Fruit fly (Drosophila melanogaster) whole organism, embryonic: ENCODE measurements around the gene CG14410.

ENCODE experiments used
- B-H2 ChIP-seq: fragments of 200-800 bp; sonication (Bioruptor generic); optimal IDR thresholded peaks from 2 replicates; lab custom pipeline; 2018; ENCODE audit warnings: missing biosample characterization, mild to moderate bottlenecking, missing genetic modification characterization
- Bgb ChIP-seq: fragments of 200-800 bp; sonication (Bioruptor generic); IDR thresholded peaks from 2 replicates; pipeline ENCODE4 v1.3.6; 2022; ENCODE audit warnings: missing biosample characterization, missing genetic modification characterization; ENCODE audit not compliant: partially characterized antibody
- Blimp-1 ChIP-seq: fragments of 200-800 bp; sonication (Bioruptor generic); optimal IDR thresholded peaks from 3 replicates; lab custom pipeline; 2018; ENCODE audit warnings: missing biosample characterization, missing genetic modification characterization, mild to moderate bottlenecking, moderate library complexity, missing genetic modification reagents
- C15 ChIP-seq: fragments of 200-800 bp; sonication (Bioruptor generic); IDR thresholded peaks from 3 replicates; pipeline ENCODE4 v1.3.6; 2022; ENCODE audit warnings: missing biosample characterization, missing genetic modification characterization
- CG10147 ChIP-seq: fragments of 200-800 bp; sonication (Bioruptor generic); optimal IDR thresholded peaks from 2 replicates; lab custom pipeline; 2019; ENCODE audit warnings: missing biosample characterization, mild to moderate bottlenecking, missing genetic modification characterization, moderate library complexity
- CG10462 ChIP-seq: fragments of 200-800 bp; sonication (Bioruptor generic); optimal IDR thresholded peaks from 2 replicates; lab custom pipeline; 2016; ENCODE audit warnings: missing biosample characterization, missing genetic modification characterization
- CG12299 ChIP-seq: fragments of 200-800 bp; sonication (Bioruptor generic); optimal IDR thresholded peaks from 2 replicates; lab custom pipeline; 2018; ENCODE audit warnings: missing biosample characterization, mild to moderate bottlenecking, missing genetic modification characterization
- CG12391 ChIP-seq: fragments of 200-800 bp; sonication (Bioruptor generic); optimal IDR thresholded peaks from 3 replicates; lab custom pipeline; 2018; ENCODE audit warnings: missing biosample characterization, mild to moderate bottlenecking, missing genetic modification characterization, moderate library complexity
- CG13775 ChIP-seq: fragments of 200-800 bp; sonication (Bioruptor generic); optimal IDR thresholded peaks from 3 replicates; lab custom pipeline; 2017; ENCODE audit warnings: missing biosample characterization, mild to moderate bottlenecking, missing genetic modification characterization
- CG15479 ChIP-seq: fragments of 200-800 bp; sonication (Bioruptor generic); optimal IDR thresholded peaks from 3 replicates; lab custom pipeline; 2019; ENCODE audit warnings: missing biosample characterization, mild to moderate bottlenecking, missing genetic modification characterization, moderate library complexity
- CG16815 ChIP-seq: fragments of 200-800 bp; sonication (Bioruptor generic); optimal IDR thresholded peaks from 3 replicates; lab custom pipeline; 2017; ENCODE audit warnings: missing biosample characterization, mild to moderate bottlenecking, missing genetic modification characterization
- CG17359 ChIP-seq: fragments of 200-800 bp; sonication (Bioruptor generic); optimal IDR thresholded peaks from 3 replicates; lab custom pipeline; 2018; ENCODE audit warnings: missing biosample characterization, mild to moderate bottlenecking, missing genetic modification characterization, moderate library complexity
- CG17612 ChIP-seq: fragments of 200-800 bp; sonication (Bioruptor generic); IDR thresholded peaks from 2 replicates; pipeline ENCODE4 v1.3.6; 2022; ENCODE audit warnings: missing biosample characterization, missing genetic modification characterization
- CG2712 ChIP-seq: fragments of 200-800 bp; optimal IDR thresholded peaks from 3 replicates; lab custom pipeline; 2019; ENCODE audit warnings: missing biosample characterization, mild to moderate bottlenecking, missing genetic modification characterization, moderate library complexity
- CG3281 ChIP-seq: fragments of 200-800 bp; sonication (Bioruptor generic); optimal IDR thresholded peaks from 3 replicates; lab custom pipeline; 2017; ENCODE audit warnings: missing biosample characterization, mild to moderate bottlenecking, missing genetic modification characterization
- CG6272 ChIP-seq: fragments of 200-800 bp; sonication (Bioruptor generic); IDR thresholded peaks from 2 replicates; pipeline ENCODE4 v1.3.6; 2022; ENCODE audit warnings: missing biosample characterization, missing genetic modification characterization
- CG7786 ChIP-seq: fragments of 200-800 bp; sonication (Bioruptor generic); optimal IDR thresholded peaks from 2 replicates; lab custom pipeline; 2016; ENCODE audit warnings: missing biosample characterization, missing genetic modification characterization
- CG7987 ChIP-seq: fragments of 200-800 bp; sonication (Bioruptor generic); optimal IDR thresholded peaks from 2 replicates; lab custom pipeline; 2018; ENCODE audit warnings: missing biosample characterization, mild to moderate bottlenecking, missing genetic modification characterization, moderate library complexity
- CG8944 ChIP-seq: fragments of 200-800 bp; sonication (Bioruptor generic); optimal IDR thresholded peaks from 3 replicates; lab custom pipeline; 2016; ENCODE audit warnings: missing biosample characterization, missing genetic modification characterization
- CG9727 ChIP-seq: fragments of 200-800 bp; sonication (Bioruptor generic); optimal IDR thresholded peaks from 3 replicates; lab custom pipeline; 2017; ENCODE audit warnings: missing biosample characterization, mild to moderate bottlenecking, missing genetic modification characterization
- CkIIα-i1 ChIP-seq: fragments of 200-800 bp; sonication (Bioruptor generic); IDR thresholded peaks from 2 replicates; pipeline ENCODE4 v1.3.6; 2022; ENCODE audit warnings: missing biosample characterization, missing genetic modification characterization
- D19B ChIP-seq: fragments of 200-800 bp; sonication (Bioruptor generic); optimal IDR thresholded peaks from 2 replicates; lab custom pipeline; 2017; ENCODE audit warnings: missing biosample characterization, mild to moderate bottlenecking, missing genetic modification characterization
- H2.0 ChIP-seq: fragments of 200-800 bp; sonication (Bioruptor generic); IDR thresholded peaks from 2 replicates; pipeline ENCODE4 v1.3.6; 2022; ENCODE audit warnings: missing biosample characterization, missing genetic modification characterization
- HLH4C ChIP-seq: fragments of 200-800 bp; sonication (Bioruptor generic); IDR thresholded peaks from 3 replicates; pipeline ENCODE4 v1.3.6; 2022; ENCODE audit warnings: missing biosample characterization, missing genetic modification characterization; ENCODE audit not compliant: partially characterized antibody
- Hr39 ChIP-seq: fragments of >200 bp; optimal IDR thresholded peaks from 2 replicates; lab custom pipeline; 2017
- Hr78 ChIP-seq, 2 experiments: fragments of 200-800 bp in 1 of 2; fragments of >200 bp in 1 of 2; sonication (Bioruptor generic) in 1 of 2; optimal IDR thresholded peaks; 2 replicates each; lab custom pipeline; 2017 to 2019; ENCODE audit warnings: missing biosample characterization in 2 of 2, missing genetic modification characterization in 2 of 2, mild to moderate bottlenecking in 1 of 2, moderate library complexity in 1 of 2
- NFAT ChIP-seq: fragments of 200-800 bp; sonication (Bioruptor generic); IDR thresholded peaks from 2 replicates; pipeline ENCODE4 v1.3.6; 2022; ENCODE audit warnings: missing biosample characterization, missing genetic modification characterization
- PHDP ChIP-seq: fragments of 200-800 bp; sonication (Bioruptor generic); optimal IDR thresholded peaks from 3 replicates; lab custom pipeline; 2018; ENCODE audit warnings: missing biosample characterization, mild to moderate bottlenecking, missing genetic modification characterization, moderate library complexity
- Ptx1 ChIP-seq: fragments of 200-800 bp; sonication (Bioruptor generic); IDR thresholded peaks from 2 replicates; pipeline ENCODE4 v1.3.6; 2022; ENCODE audit warnings: missing biosample characterization, missing genetic modification characterization
- Rx ChIP-seq: fragments of 200-800 bp; sonication (Bioruptor generic); IDR thresholded peaks from 2 replicates; pipeline ENCODE4 v1.3.6; 2022; ENCODE audit warnings: missing biosample characterization, missing genetic modification characterization
- Sox100B ChIP-seq: fragments of 200-800 bp; sonication (Bioruptor generic); optimal IDR thresholded peaks from 3 replicates; lab custom pipeline; 2018; ENCODE audit warnings: missing biosample characterization, mild to moderate bottlenecking, missing genetic modification characterization
- Sox102F ChIP-seq: fragments of 200-800 bp; sonication (Bioruptor generic); optimal IDR thresholded peaks from 2 replicates; lab custom pipeline; 2018; ENCODE audit warnings: missing biosample characterization, mild to moderate bottlenecking, missing genetic modification characterization, moderate library complexity
- TFAM ChIP-seq: fragments of 200-800 bp; sonication (Bioruptor generic); optimal IDR thresholded peaks from 2 replicates; lab custom pipeline; 2017; ENCODE audit warnings: missing biosample characterization, missing genetic modification characterization, inconsistent platforms
- Taf1 ChIP-seq: fragments of 200-800 bp; sonication (Bioruptor generic); IDR thresholded peaks from 2 replicates; pipeline ENCODE4 v1.3.6; 2022; ENCODE audit warnings: missing biosample characterization, missing genetic modification characterization
- az2 ChIP-seq: fragments of 200-800 bp; sonication (Bioruptor generic); optimal IDR thresholded peaks from 3 replicates; lab custom pipeline; 2016; ENCODE audit warnings: missing biosample characterization, missing genetic modification characterization
- cg ChIP-seq: fragments of 200-800 bp; sonication (Bioruptor generic); optimal IDR thresholded peaks from 3 replicates; lab custom pipeline; 2019; ENCODE audit warnings: missing biosample characterization, mild to moderate bottlenecking, missing genetic modification characterization, moderate library complexity
- corto ChIP-seq: fragments of 200-800 bp; sonication (Bioruptor generic); optimal IDR thresholded peaks from 2 replicates; lab custom pipeline; 2016; ENCODE audit warnings: missing biosample characterization, mild to moderate bottlenecking, missing genetic modification characterization, moderate library complexity
- dmrt11E ChIP-seq: fragments of 200-800 bp; sonication (Bioruptor generic); optimal IDR thresholded peaks from 3 replicates; lab custom pipeline; 2018; ENCODE audit warnings: missing biosample characterization, mild to moderate bottlenecking, missing genetic modification characterization, moderate library complexity
- fu2 ChIP-seq: fragments of 200-800 bp; sonication (Bioruptor generic); optimal IDR thresholded peaks from 2 replicates; lab custom pipeline; 2016; ENCODE audit warnings: missing biosample characterization, missing genetic modification characterization
- jigr1 ChIP-seq: fragments of 200-800 bp; sonication (Bioruptor generic); IDR thresholded peaks from 3 replicates; pipeline ENCODE4 v1.3.6; 2022; ENCODE audit warnings: missing biosample characterization, missing genetic modification characterization
- jumu ChIP-seq: fragments of 200-800 bp; sonication (Bioruptor generic); optimal IDR thresholded peaks from 3 replicates; lab custom pipeline; 2016; ENCODE audit warnings: missing biosample characterization, missing genetic modification characterization
- klu ChIP-seq: fragments of 200-800 bp; sonication (Bioruptor generic); IDR thresholded peaks from 2 replicates; pipeline ENCODE4 v1.3.6; 2022; ENCODE audit warnings: missing biosample characterization, missing genetic modification characterization
- lbe ChIP-seq: fragments of 200-800 bp; sonication (Bioruptor generic); optimal IDR thresholded peaks from 2 replicates; lab custom pipeline; 2016; ENCODE audit warnings: missing biosample characterization, mild to moderate bottlenecking, missing genetic modification characterization
- lola ChIP-seq, 3 experiments: fragments of >200 bp in 2 of 3; fragments of 200-800 bp in 1 of 3; sonication (Bioruptor generic) in 1 of 3; optimal IDR thresholded peaks; 2 replicates each; lab custom pipeline; 2017 to 2019; ENCODE audit warnings: missing biosample characterization in 3 of 3, missing genetic modification characterization in 3 of 3, mild to moderate bottlenecking in 1 of 3, moderate library complexity in 1 of 3
- oc ChIP-seq: fragments of 200-800 bp; sonication (Bioruptor generic); optimal IDR thresholded peaks from 2 replicates; lab custom pipeline; 2018; ENCODE audit warnings: missing biosample characterization, mild to moderate bottlenecking, missing genetic modification characterization, moderate library complexity
- odd ChIP-seq: fragments of 200-800 bp; sonication (Bioruptor generic); optimal IDR thresholded peaks from 2 replicates; lab custom pipeline; 2017; ENCODE audit warnings: missing biosample characterization, mild to moderate bottlenecking, missing genetic modification characterization
- onecut ChIP-seq: fragments of 200-800 bp; sonication (Bioruptor generic); IDR thresholded peaks from 2 replicates; pipeline ENCODE4 v1.3.6; 2022; ENCODE audit warnings: missing biosample characterization, missing genetic modification characterization
- phol ChIP-seq: fragments of 200-800 bp; sonication (Bioruptor generic); optimal IDR thresholded peaks from 3 replicates; lab custom pipeline; 2018; ENCODE audit warnings: missing biosample characterization, mild to moderate bottlenecking, missing genetic modification characterization, moderate library complexity
- so ChIP-seq: fragments of 200-800 bp; sonication (Bioruptor generic); IDR thresholded peaks from 3 replicates; pipeline ENCODE4 v1.3.6; 2022; ENCODE audit warnings: missing biosample characterization, missing genetic modification characterization
- toy ChIP-seq: fragments of 200-800 bp; sonication (Bioruptor generic); IDR thresholded peaks from 2 replicates; pipeline ENCODE4 v1.3.6; 2022; ENCODE audit warnings: missing biosample characterization, missing genetic modification characterization
- tx ChIP-seq: fragments of 200-800 bp; sonication (Bioruptor generic); optimal IDR thresholded peaks from 2 replicates; lab custom pipeline; 2016; ENCODE audit warnings: missing biosample characterization, missing genetic modification characterization
- vvl ChIP-seq: fragments of 200-800 bp; sonication (Bioruptor generic); IDR thresholded peaks from 2 replicates; pipeline ENCODE4 v1.3.6; 2022; ENCODE audit warnings: missing biosample characterization, missing genetic modification characterization

The CG14410 gene

dm6 chrX:14810433-14810832 is 26.1 kb upstream of the CG14410 start (continued):
- TF ChIP-seq CG17359 (tag; lab: Kevin White, UChicago) (no peak), CG7786 (GFP tag; lab: Kevin White, UChicago) (no peak), D19B (GFP tag; lab: Kevin White, UChicago) (peak; percentile 83), CG17612 (no peak), jigr1 (GFP tag; lab: Robert Waterston, UW) (no peak), B-H2 (GFP tag; lab: Kevin White, UChicago) (no peak), Sox100B (GFP tag; lab: Kevin White, UChicago) (no peak), CG8944 (no peak), CG10462 (GFP tag; lab: Kevin White, UChicago) (no peak), CG7987 (GFP tag; lab: Kevin White, UChicago) (no peak), phol (tag; lab: Kevin White, UChicago) (peak; percentile 8), cg (GFP tag; lab: Kevin White, UChicago) (no peak), HLH4C (GFP tag; lab: Robert Waterston, UW) (no peak), Hr39 (lab: Kevin White, UChicago) (no peak), fu2 (GFP tag; lab: Kevin White, UChicago) (no peak), Rx (GFP tag; lab: Robert Waterston, UW) (no peak), CG12299 (no peak), PHDP (no peak), CG2712 (peak; percentile 37), tx (GFP tag; lab: Kevin White, UChicago) (no peak), Sox102F (GFP tag; lab: Kevin White, UChicago) (peak; percentile 9), CG9727 (no peak), az2 (GFP tag; lab: Kevin White, UChicago) (no peak), Bgb (GFP tag; lab: Robert Waterston, UW) (no peak), jumu (GFP tag; lab: Kevin White, UChicago) (no peak), CG10147 (GFP tag; lab: Kevin White, UChicago) (no peak), H2.0 (no peak), odd (GFP tag; lab: Kevin White, UChicago) (no peak), CG15479 (no peak), CG12391 (tag; lab: Kevin White, UChicago) (no peak), Hr78 (GFP tag; optimal IDR thresholded peaks at IDR 0.05; lab: Kevin White, UChicago) (peak in 1 of 2 experiments; percentile 19), NFAT (GFP tag; lab: Robert Waterston, UW) (no peak), C15 (no peak), CG16815 (no peak), lola (GFP tag; optimal IDR thresholded peaks at IDR 0.05; lab: Kevin White, UChicago) (no peak), Blimp-1 (GFP tag; lab: Kevin White, UChicago) (peak; percentile 13), dmrt11E (tag; lab: Kevin White, UChicago) (peak; percentile 8), corto (no peak), CkIIα-i1 (GFP tag; lab: Robert Waterston, UW) (no peak), lbe (GFP tag; lab: Kevin White, UChicago) (no peak), TFAM (GFP tag; lab: Kevin White, UChicago) (no peak), CG6272 (GFP tag; lab: Robert Waterston, UW) (no peak), so (no peak), Ptx1 (GFP tag; lab: Robert Waterston, UW) (no peak), klu (GFP tag; lab: Robert Waterston, UW) (no peak), oc (tag; lab: Kevin White, UChicago) (no peak), CG3281 (GFP tag; lab: Kevin White, UChicago) (no peak), vvl (peak; percentile 9; the same call in 1 of the 2 replicates), toy (GFP tag; lab: Robert Waterston, UW) (no peak), onecut (GFP tag; lab: Robert Waterston, UW) (no peak), CG13775 (GFP tag; lab: Kevin White, UChicago) (no peak), Taf1 (GFP tag; lab: Robert Waterston, UW) (no peak)
